Fruit fly (Drosophila melanogaster) whole organism, adult: ENCODE results near the gene Mondo.

Experiments used
- CG11617 ChIP-seq: fragments of 200-800 bp; sonication (Bioruptor generic); optimal IDR thresholded peaks from 2 replicates; lab custom pipeline; 2017; ENCODE audit warnings: mild to moderate bottlenecking, missing biosample characterization, missing genetic modification reagents, missing genetic modification characterization
- CG12768 ChIP-seq: fragments of 200-800 bp; sonication (Bioruptor generic); optimal IDR thresholded peaks from 2 replicates; lab custom pipeline; 2017; ENCODE audit warnings: missing biosample characterization, missing genetic modification characterization, mild to moderate bottlenecking, moderate library complexity, missing genetic modification reagents
- CG14711 ChIP-seq: fragments of 200-800 bp; sonication (Bioruptor generic); optimal IDR thresholded peaks from 2 replicates; lab custom pipeline; 2018; ENCODE audit warnings: missing biosample characterization, mild to moderate bottlenecking, missing genetic modification characterization, moderate library complexity
- CG1620 ChIP-seq: fragments of 200-800 bp; sonication (Bioruptor generic); optimal IDR thresholded peaks from 2 replicates; lab custom pipeline; 2016; ENCODE audit warnings: missing biosample characterization, missing genetic modification characterization
- CG33017 ChIP-seq: fragments of 200-800 bp; sonication (Bioruptor generic); optimal IDR thresholded peaks from 2 replicates; lab custom pipeline; 2018; ENCODE audit warnings: missing biosample characterization, mild to moderate bottlenecking, missing genetic modification characterization, moderate library complexity
- CG5204 ChIP-seq: fragments of 200-800 bp; sonication (Bioruptor generic); optimal IDR thresholded peaks from 2 replicates; lab custom pipeline; 2016; ENCODE audit warnings: missing biosample characterization, missing genetic modification characterization
- CG7045 ChIP-seq: fragments of 200-800 bp; sonication (Bioruptor generic); optimal IDR thresholded peaks from 2 replicates; lab custom pipeline; 2017; ENCODE audit warnings: missing biosample characterization, mild to moderate bottlenecking, missing genetic modification characterization
- CG7101 ChIP-seq: fragments of 200-800 bp; sonication (Bioruptor generic); optimal IDR thresholded peaks from 2 replicates; lab custom pipeline; 2018; ENCODE audit warnings: missing biosample characterization, mild to moderate bottlenecking, missing genetic modification characterization, moderate library complexity
- Clk ChIP-seq: fragments of 200-800 bp; sonication (Bioruptor generic); optimal IDR thresholded peaks from 2 replicates; lab custom pipeline; 2017; ENCODE audit warnings: missing biosample characterization, missing genetic modification characterization
- Crg-1 ChIP-seq: fragments of 200-800 bp; sonication (Bioruptor generic); optimal IDR thresholded peaks from 2 replicates; lab custom pipeline; 2016; ENCODE audit warnings: missing biosample characterization, missing genetic modification characterization
- Hr96 ChIP-seq: fragments of 200-800 bp; sonication (Bioruptor generic); optimal IDR thresholded peaks from 2 replicates; lab custom pipeline; 2016; ENCODE audit warnings: missing biosample characterization, missing genetic modification characterization
- Mnt ChIP-seq: fragments of 200-800 bp; sonication (Bioruptor generic); optimal IDR thresholded peaks from 2 replicates; lab custom pipeline; 2016; ENCODE audit warnings: missing biosample characterization, mild to moderate bottlenecking, missing genetic modification characterization
- bab1 ChIP-seq: fragments of 200-800 bp; sonication (Bioruptor generic); optimal IDR thresholded peaks from 3 replicates; lab custom pipeline; 2019; ENCODE audit warnings: missing biosample characterization, mild to moderate bottlenecking, missing genetic modification characterization, moderate library complexity
- cic ChIP-seq: fragments of 200-800 bp; sonication (Bioruptor generic); optimal IDR thresholded peaks from 2 replicates; lab custom pipeline; 2017; ENCODE audit warnings: missing biosample characterization, mild to moderate bottlenecking, missing genetic modification characterization, moderate library complexity
- cnc ChIP-seq, 2 experiments: fragments of >200 bp; optimal IDR thresholded peaks; 2 replicates each; lab custom pipeline; 2017
- kay ChIP-seq: fragments of 200-800 bp; sonication (Bioruptor generic); peaks from one replicate; lab custom pipeline; 2016; ENCODE audit warnings: missing biosample characterization, missing genetic modification characterization, borderline replicate concordance
- ovo ChIP-seq: fragments of 200-800 bp; sonication (Bioruptor generic); optimal IDR thresholded peaks from 2 replicates; lab custom pipeline; 2016; ENCODE audit warnings: missing biosample characterization, missing genetic modification characterization
- pad ChIP-seq: fragments of 200-800 bp; sonication (Bioruptor generic); optimal IDR thresholded peaks from 3 replicates; lab custom pipeline; 2017; ENCODE audit warnings: missing biosample characterization, missing genetic modification characterization, mild to moderate bottlenecking, moderate library complexity, missing genetic modification reagents
- tj ChIP-seq: fragments of 200-800 bp; sonication (Bioruptor generic); optimal IDR thresholded peaks from 3 replicates; lab custom pipeline; 2017; ENCODE audit warnings: missing biosample characterization, mild to moderate bottlenecking, missing genetic modification characterization, moderate library complexity
- toe ChIP-seq: fragments of 200-800 bp; sonication (Bioruptor generic); optimal IDR thresholded peaks from 2 replicates; lab custom pipeline; 2016; ENCODE audit warnings: missing biosample characterization, missing genetic modification characterization

The Mondo gene

DNA sequence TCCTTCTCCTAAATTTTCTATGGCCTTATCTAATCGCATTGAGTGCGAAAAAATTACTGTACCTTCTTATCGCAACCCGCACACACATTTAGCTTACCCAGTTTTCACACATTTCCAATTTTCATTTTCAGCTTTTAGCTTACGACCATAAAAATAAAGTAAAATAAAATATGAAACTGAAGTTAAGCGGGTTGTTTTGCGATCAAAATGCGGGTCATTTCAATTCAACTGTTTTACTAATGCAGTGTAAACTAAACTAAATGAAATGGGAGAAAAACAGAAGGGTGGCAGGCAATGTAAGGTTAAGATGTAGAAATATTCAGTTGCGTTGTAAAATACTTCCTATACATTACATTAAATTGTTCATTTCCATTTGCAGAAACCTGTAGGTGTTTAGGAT lies 12.3 kb upstream of the Mondo start:
- TF ChIP-seq cic (GFP tag; lab: Kevin White, UChicago) (no peak), Hr96 (GFP tag; lab: Kevin White, UChicago) (no peak), tj (GFP tag; lab: Kevin White, UChicago) (no peak), CG11617 (GFP tag; lab: Kevin White, UChicago) (no peak), kay (GFP tag; lab: Kevin White, UChicago) (peak; percentile 59), CG14711 (tag; lab: Kevin White, UChicago) (no peak), CG5204 (GFP tag; lab: Kevin White, UChicago) (no peak)

DNA sequence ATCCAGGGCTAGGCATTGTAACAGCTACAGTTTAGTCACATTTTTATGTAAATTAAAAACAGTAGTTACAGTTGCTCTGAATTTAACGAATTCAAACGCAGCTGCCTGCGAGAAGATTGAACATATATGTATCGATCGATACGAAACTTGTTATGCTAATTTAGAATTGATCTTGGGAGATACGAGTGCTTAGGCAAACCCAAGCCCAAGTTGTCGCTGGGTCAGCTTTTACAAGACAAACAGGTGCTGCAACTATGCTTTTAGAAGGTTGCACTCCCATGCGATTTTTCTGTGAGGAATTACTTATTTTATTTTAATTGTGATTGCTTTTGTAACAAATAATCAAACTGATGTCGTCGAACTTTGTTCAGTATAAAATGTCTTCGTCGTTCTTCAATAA lies 6.9 kb upstream of the Mondo start:
- no peak for TF ChIP-seq pad (GFP tag; lab: Kevin White, UChicago)
- peak; percentile 84 for TF ChIP-seq kay (GFP tag; lab: Kevin White, UChicago)

DNA sequence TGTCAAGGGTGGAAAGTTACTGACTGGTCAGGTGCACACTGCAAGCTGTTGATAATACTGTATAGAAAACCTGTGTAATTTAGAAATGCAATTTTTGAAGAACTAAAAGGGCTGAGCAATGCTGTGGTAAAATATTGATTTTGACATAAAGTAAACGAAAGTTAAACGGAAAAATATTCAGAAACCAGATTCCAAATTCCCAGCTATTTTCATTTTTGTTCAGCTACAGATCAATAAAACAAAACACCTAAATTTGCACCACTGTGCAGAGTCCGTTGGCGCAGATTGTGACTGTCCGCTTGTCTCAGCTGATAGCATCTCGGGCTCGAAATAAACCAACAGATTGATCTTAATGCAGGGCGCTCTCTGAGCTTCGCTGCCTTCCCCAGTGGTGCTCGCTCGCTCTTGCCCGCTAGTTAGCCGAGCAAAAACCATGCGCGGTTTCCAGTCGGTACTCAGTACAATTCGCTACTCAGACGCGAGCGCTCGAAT lies 4.1 kb upstream of the Mondo start, which contains the start of gene CG46314:
Gene CG46314 (plus strand): TSS at position 452 of the 492 bp plus-strand sequence.
- TF ChIP-seq Hr96 (GFP tag; lab: Kevin White, UChicago) (peak; percentile 32), bab1 (GFP tag; lab: Kevin White, UChicago) (no peak), tj (GFP tag; lab: Kevin White, UChicago) (no peak), Mnt (no peak), cnc (optimal IDR thresholded peaks at IDR 0.05; lab: Kevin White, UChicago) (no peak), toe (GFP tag; lab: Kevin White, UChicago) (no peak), Crg-1 (GFP tag; lab: Kevin White, UChicago) (no peak), CG11617 (GFP tag; lab: Kevin White, UChicago) (no peak), pad (GFP tag; lab: Kevin White, UChicago) (peak; percentile 21), CG7045 (GFP tag; lab: Kevin White, UChicago) (no peak), CG12768 (GFP tag; lab: Kevin White, UChicago) (peak; percentile 61), cic (GFP tag; lab: Kevin White, UChicago) (no peak), Clk (no peak), CG5204 (GFP tag; lab: Kevin White, UChicago) (no peak), CG33017 (tag; lab: Kevin White, UChicago) (no peak), CG7101 (tag; lab: Kevin White, UChicago) (no peak), kay (GFP tag; lab: Kevin White, UChicago) (no peak), CG14711 (tag; lab: Kevin White, UChicago) (no peak), ovo (peak; percentile 20), CG1620 (GFP tag; lab: Kevin White, UChicago) (no peak)

- TF ChIP-seq kay (GFP tag; lab: Kevin White, UChicago) (no peak), CG12768 (GFP tag; lab: Kevin White, UChicago) (peak; percentile 27), cnc (optimal IDR thresholded peaks at IDR 0.05; lab: Kevin White, UChicago) (no peak), bab1 (GFP tag; lab: Kevin White, UChicago) (no peak), CG7101 (tag; lab: Kevin White, UChicago) (no peak), CG33017 (tag; lab: Kevin White, UChicago) (no peak), Hr96 (GFP tag; lab: Kevin White, UChicago) (no peak), cic (GFP tag; lab: Kevin White, UChicago) (peak; percentile 49), tj (GFP tag; lab: Kevin White, UChicago) (peak; percentile 12)
Measured at dm6 chr2L:21312831-21313437, 3.1 kb upstream of the Mondo start.

DNA sequence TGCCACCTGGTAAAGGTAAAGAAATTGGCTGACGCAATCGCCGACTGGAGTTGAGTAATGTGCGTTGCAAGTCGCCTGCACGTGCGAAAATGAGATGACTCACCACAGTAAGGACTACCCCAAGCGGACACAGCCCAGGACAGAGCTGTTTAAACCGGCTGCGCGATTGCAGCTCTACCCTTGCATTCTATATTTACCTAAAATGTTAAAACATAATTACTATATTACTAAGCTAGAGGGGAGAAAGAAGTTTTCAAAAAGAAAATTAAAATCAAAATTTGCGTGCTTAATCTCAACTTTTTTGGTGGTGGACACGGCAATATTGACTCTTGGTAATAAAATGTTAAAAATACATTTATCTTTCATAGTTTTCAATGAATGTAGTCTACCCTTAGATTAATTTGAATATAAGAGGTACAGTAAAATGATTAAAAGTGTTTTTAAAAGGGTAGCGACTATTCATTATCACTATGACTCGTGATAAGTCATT lies 1.4 kb upstream of the Mondo start:
- peak; percentile 28 for TF ChIP-seq Mnt
- TF ChIP-seq kay (GFP tag; lab: Kevin White, UChicago) = peak; percentile 93
- no peak for TF ChIP-seq cnc (optimal IDR thresholded peaks at IDR 0.05; lab: Kevin White, UChicago)

dm6 chr2L:21310427-21311199 lies 763 bp upstream of the Mondo start, which contains the start of gene crc:
Gene crc, plus strand, starts transcription at chr2L:21310866.
- no peak for TF ChIP-seq CG7045 (GFP tag; lab: Kevin White, UChicago)
- TF ChIP-seq CG11617 (GFP tag; lab: Kevin White, UChicago) = peak; percentile 19
- TF ChIP-seq Crg-1 (GFP tag; lab: Kevin White, UChicago) = peak; percentile 18
- TF ChIP-seq cnc (optimal IDR thresholded peaks at IDR 0.05; lab: Kevin White, UChicago) = no peak
- peak; percentile 84 for TF ChIP-seq cic (GFP tag; lab: Kevin White, UChicago)
- TF ChIP-seq toe (GFP tag; lab: Kevin White, UChicago) = peak; percentile 72
- no peak for TF ChIP-seq CG12768 (GFP tag; lab: Kevin White, UChicago)
- TF ChIP-seq ovo = no peak
- TF ChIP-seq CG7101 (tag; lab: Kevin White, UChicago) = peak; percentile 5
- no peak for TF ChIP-seq Clk
- TF ChIP-seq CG14711 (tag; lab: Kevin White, UChicago) = peak; percentile 51
- peak; percentile 7 for TF ChIP-seq CG1620 (GFP tag; lab: Kevin White, UChicago)
- no peak for TF ChIP-seq kay (GFP tag; lab: Kevin White, UChicago)
- TF ChIP-seq CG5204 (GFP tag; lab: Kevin White, UChicago) = peak; percentile 54
- peak; percentile 50 for TF ChIP-seq CG33017 (tag; lab: Kevin White, UChicago)
- peak; percentile 33 for TF ChIP-seq Hr96 (GFP tag; lab: Kevin White, UChicago)
- TF ChIP-seq tj (GFP tag; lab: Kevin White, UChicago) = peak; percentile 67
- TF ChIP-seq Mnt = peak; percentile 95
- peak; percentile 17 for TF ChIP-seq bab1 (GFP tag; lab: Kevin White, UChicago)
- no peak for TF ChIP-seq pad (GFP tag; lab: Kevin White, UChicago)
